Fruit fly (Drosophila melanogaster) whole organism: Measurements from ENCODE around the gene CG14742.

Source experiments
- CG8478 ChIP-seq: fragments of >200 bp; optimal IDR thresholded peaks from 2 replicates; lab custom pipeline; 2018; ENCODE audit warnings: inconsistent platforms
- Dll ChIP-seq: fragments of >200 bp; optimal IDR thresholded peaks from 2 replicates; lab custom pipeline; 2017
- EcR ChIP-seq, 2 experiments: fragments of >200 bp; optimal IDR thresholded peaks; 2 replicates each; lab custom pipeline; 2017; ENCODE audit warnings: missing biosample characterization in 2 of 2, missing genetic modification characterization in 2 of 2, missing genetic modification reagents in 2 of 2
- pan ChIP-seq: fragments of >200 bp; optimal IDR thresholded peaks from 2 replicates; lab custom pipeline; 2017
- psq ChIP-seq: fragments of >200 bp; optimal IDR thresholded peaks from 2 replicates; lab custom pipeline; 2017

dm6 chr3R:12259819-12260218, 45.5 kb downstream of the CG14742 start:
- TF ChIP-seq psq (lab: Kevin White, UChicago), result no peak
- no peak for TF ChIP-seq EcR (GFP tag; optimal IDR thresholded peaks at IDR 0.05; lab: Kevin White, UChicago)
- no peak for TF ChIP-seq pan (lab: Kevin White, UChicago)
- TF ChIP-seq Dll (lab: Kevin White, UChicago), result no peak
- no peak for TF ChIP-seq CG8478 (lab: Kevin White, UChicago)
